Fruit fly (Drosophila melanogaster) whole organism, pupa: ENCODE data around the gene pit.

Experiments used
- CG10348 ChIP-seq: fragments of 200-800 bp; sonication (Bioruptor generic); IDR thresholded peaks from 2 replicates; pipeline ENCODE4 v1.3.6; 2022; ENCODE audit warnings: missing biosample characterization, missing genetic modification characterization
- CG12605 ChIP-seq: fragments of 200-800 bp; sonication (Bioruptor generic); IDR thresholded peaks from 2 replicates; pipeline ENCODE4 v1.3.6; 2022; ENCODE audit warnings: missing biosample characterization, missing genetic modification characterization
- CG13204 ChIP-seq: fragments of 200-800 bp; sonication (Bioruptor generic); optimal IDR thresholded peaks from 2 replicates; lab custom pipeline; 2018; ENCODE audit warnings: missing biosample characterization, mild to moderate bottlenecking, missing genetic modification characterization, moderate library complexity
- CG14655 ChIP-seq: fragments of 200-800 bp; sonication (Bioruptor generic); optimal IDR thresholded peaks from 3 replicates; lab custom pipeline; 2017; ENCODE audit warnings: mild to moderate bottlenecking, missing biosample characterization, missing genetic modification reagents, missing genetic modification characterization
- CG15710 ChIP-seq: fragments of 200-800 bp; sonication (Bioruptor generic); optimal IDR thresholded peaks from 2 replicates; lab custom pipeline; 2018; ENCODE audit warnings: missing biosample characterization, mild to moderate bottlenecking, missing genetic modification characterization, moderate library complexity
- CG17806 ChIP-seq: fragments of 200-800 bp; sonication (Bioruptor generic); optimal IDR thresholded peaks from 2 replicates; lab custom pipeline; 2018; ENCODE audit warnings: missing biosample characterization, mild to moderate bottlenecking, missing genetic modification characterization, moderate library complexity
- CG32121 ChIP-seq: fragments of 200-800 bp; sonication (Bioruptor generic); IDR thresholded peaks from 2 replicates; pipeline ENCODE4 v1.3.6; 2022; ENCODE audit warnings: missing biosample characterization, missing genetic modification characterization
- CG34367 ChIP-seq: fragments of 200-800 bp; sonication (Bioruptor generic); optimal IDR thresholded peaks from 2 replicates; lab custom pipeline; 2018; ENCODE audit warnings: missing biosample characterization, mild to moderate bottlenecking, missing genetic modification characterization
- CG4496 ChIP-seq: fragments of 200-800 bp; sonication (Bioruptor generic); IDR thresholded peaks from 3 replicates; pipeline ENCODE4 v1.3.6; 2022; ENCODE audit warnings: missing biosample characterization, missing genetic modification characterization
- CG8159 ChIP-seq: fragments of 200-800 bp; sonication (Bioruptor generic); optimal IDR thresholded peaks from 3 replicates; lab custom pipeline; 2018; ENCODE audit warnings: missing biosample characterization, mild to moderate bottlenecking, missing genetic modification characterization, moderate library complexity
- CG8301 ChIP-seq: fragments of 200-800 bp; sonication (Bioruptor generic); optimal IDR thresholded peaks from 2 replicates; lab custom pipeline; 2018; ENCODE audit warnings: missing biosample characterization, mild to moderate bottlenecking, missing genetic modification characterization
- CG9948 ChIP-seq: fragments of 200-800 bp; sonication (Bioruptor generic); optimal IDR thresholded peaks from 2 replicates; lab custom pipeline; 2018; ENCODE audit warnings: missing biosample characterization, mild to moderate bottlenecking, missing genetic modification characterization, moderate library complexity
- D1 ChIP-seq: fragments of 200-800 bp; sonication (Bioruptor generic); optimal IDR thresholded peaks from 2 replicates; lab custom pipeline; 2018; ENCODE audit warnings: missing biosample characterization, mild to moderate bottlenecking, missing genetic modification characterization, moderate library complexity
- EcR ChIP-seq: fragments of 200-800 bp; sonication (Bioruptor generic); optimal IDR thresholded peaks from 3 replicates; lab custom pipeline; 2019; ENCODE audit warnings: missing biosample characterization, missing genetic modification characterization, mild to moderate bottlenecking, moderate library complexity, missing genetic modification reagents
- Ets98B ChIP-seq: fragments of 200-800 bp; sonication (Bioruptor generic); IDR thresholded peaks from 2 replicates; pipeline ENCODE4 v1.3.6; 2022; ENCODE audit warnings: missing biosample characterization, missing genetic modification characterization
- Pif1A ChIP-seq: fragments of 200-800 bp; sonication (Bioruptor generic); optimal IDR thresholded peaks from 3 replicates; lab custom pipeline; 2016; ENCODE audit warnings: missing biosample characterization, missing genetic modification characterization
- Pif1B ChIP-seq: fragments of 200-800 bp; sonication (Bioruptor generic); optimal IDR thresholded peaks from 3 replicates; lab custom pipeline; 2016; ENCODE audit warnings: missing biosample characterization, missing genetic modification characterization
- Snoo ChIP-seq: fragments of 200-800 bp; sonication (Bioruptor generic); optimal IDR thresholded peaks from 3 replicates; lab custom pipeline; 2017; ENCODE audit warnings: missing biosample characterization, mild to moderate bottlenecking, missing genetic modification characterization, inconsistent platforms
- fd96Ca ChIP-seq: fragments of 200-800 bp; sonication (Bioruptor generic); IDR thresholded peaks from 3 replicates; pipeline ENCODE4 v1.3.6; 2022; ENCODE audit warnings: missing biosample characterization, missing genetic modification characterization
- gl ChIP-seq: fragments of 200-800 bp; sonication (Bioruptor generic); optimal IDR thresholded peaks from 2 replicates; lab custom pipeline; 2018; ENCODE audit warnings: missing biosample characterization, mild to moderate bottlenecking, missing genetic modification characterization
- rn ChIP-seq: fragments of 200-800 bp; sonication (Bioruptor generic); IDR thresholded peaks from 2 replicates; pipeline ENCODE4 v1.3.6; 2022; ENCODE audit warnings: missing biosample characterization, missing genetic modification characterization

The pit gene

dm6 chr3R:22041625-22042282 lies 7.7 kb downstream of the pit start, which contains the start of gene how:
Gene how (plus strand): TSS chr3R:22042191.
- TF ChIP-seq Pif1B (GFP tag; lab: Kevin White, UChicago) (peak; percentile 40), CG8301 (no peak), Pif1A (peak; percentile 33), fd96Ca (GFP tag; lab: Robert Waterston, UW) (peak; percentile 5; the same call in 1 of the 3 replicates), gl (tag; lab: Kevin White, UChicago) (no peak), CG12605 (GFP tag; lab: Robert Waterston, UW) (no peak), EcR (GFP tag; lab: Kevin White, UChicago) (no peak), CG15710 (tag; lab: Kevin White, UChicago) (peak; percentile 13), Snoo (tag; lab: Kevin White, UChicago) (peak; percentile 16), CG32121 (GFP tag; lab: Robert Waterston, UW) (no peak)

dm6 chr3R:22042283-22042875 lies 8.3 kb downstream of the pit start:
- TF ChIP-seq CG10348 (GFP tag; lab: Robert Waterston, UW) (no peak), Ets98B (GFP tag; lab: Robert Waterston, UW) (no peak), EcR (GFP tag; lab: Kevin White, UChicago) (peak; percentile 35), D1 (no peak), CG32121 (GFP tag; lab: Robert Waterston, UW) (no peak), CG4496 (GFP tag; lab: Robert Waterston, UW) (no peak)

dm6 chr3R:22042982-22043381 lies 8.9 kb downstream of the pit start:
- TF ChIP-seq CG8159 (no peak), CG12605 (GFP tag; lab: Robert Waterston, UW) (0 out of 2 replicates have a peak, but pooled peaks have one; percentile 20), CG8301 (no peak), D1 (no peak)

- no peak for TF ChIP-seq Ets98B (GFP tag; lab: Robert Waterston, UW)
- no peak for TF ChIP-seq rn
- no peak for TF ChIP-seq Pif1B (GFP tag; lab: Kevin White, UChicago)
- TF ChIP-seq CG12605 (GFP tag; lab: Robert Waterston, UW) = no peak
- no peak for TF ChIP-seq CG32121 (GFP tag; lab: Robert Waterston, UW)
- no peak for TF ChIP-seq CG4496 (GFP tag; lab: Robert Waterston, UW)
- peak; percentile 19 for TF ChIP-seq D1
- no peak for TF ChIP-seq CG17806 (tag; lab: Kevin White, UChicago)
- no peak for TF ChIP-seq Pif1A
- peak; percentile 7 for TF ChIP-seq CG13204
- TF ChIP-seq fd96Ca (GFP tag; lab: Robert Waterston, UW) = 0 out of 3 replicates have a peak, but pooled peaks have one; percentile 7
- TF ChIP-seq CG34367 (tag; lab: Kevin White, UChicago) = no peak
- TF ChIP-seq CG8159 = no peak
- TF ChIP-seq CG8301 = no peak
- no peak for TF ChIP-seq CG14655
- no peak for TF ChIP-seq CG9948 (tag; lab: Kevin White, UChicago)
- TF ChIP-seq gl (tag; lab: Kevin White, UChicago) = no peak
- TF ChIP-seq CG15710 (tag; lab: Kevin White, UChicago) = no peak
- TF ChIP-seq Snoo (tag; lab: Kevin White, UChicago) = no peak
- no peak for TF ChIP-seq CG10348 (GFP tag; lab: Robert Waterston, UW)
- peak; percentile 97 for TF ChIP-seq EcR (GFP tag; lab: Kevin White, UChicago)
Observed at dm6 chr3R:22043748-22044402, 9.8 kb downstream of the pit start.

dm6 chr3R:22044443-22044970 lies 10.4 kb downstream of the pit start:
- no peak for TF ChIP-seq CG8301

- peak; percentile 0 for TF ChIP-seq Snoo (tag; lab: Kevin White, UChicago)
- no peak for TF ChIP-seq EcR (GFP tag; lab: Kevin White, UChicago)
- TF ChIP-seq fd96Ca (GFP tag; lab: Robert Waterston, UW) = 0 out of 3 replicates have a peak, but pooled peaks have one; percentile 11
Observed at dm6 chr3R:22046231-22046630, 12.1 kb downstream of the pit start.

dm6 chr3R:22046723-22047122 lies 12.6 kb downstream of the pit start:
- TF ChIP-seq CG32121 (GFP tag; lab: Robert Waterston, UW) (no peak), EcR (GFP tag; lab: Kevin White, UChicago) (no peak), CG4496 (GFP tag; lab: Robert Waterston, UW) (no peak), fd96Ca (GFP tag; lab: Robert Waterston, UW) (no peak), Pif1A (no peak), CG14655 (no peak), CG17806 (tag; lab: Kevin White, UChicago) (no peak), Ets98B (GFP tag; lab: Robert Waterston, UW) (no peak), CG15710 (tag; lab: Kevin White, UChicago) (no peak), Pif1B (GFP tag; lab: Kevin White, UChicago) (no peak), CG8301 (no peak), CG9948 (tag; lab: Kevin White, UChicago) (no peak), CG10348 (GFP tag; lab: Robert Waterston, UW) (no peak)
